Worm (Caenorhabditis elegans) whole organism, early embryonic: ENCODE data around the gene scl-5.

Source experiments
- B0310.2 ChIP-seq: sonication (generic microtip); optimal IDR thresholded peaks from 2 replicates; lab custom pipeline; 2016; ENCODE audit warnings: mild to moderate bottlenecking, missing genetic modification characterization, missing compliant biosample characterization
- F13C5.2 ChIP-seq: sonication (generic microtip); optimal IDR thresholded peaks from 2 replicates; lab custom pipeline; 2017; ENCODE audit warnings: mild to moderate bottlenecking, missing genetic modification characterization, inconsistent platforms, missing compliant biosample characterization
- aly-1 ChIP-seq: sonication (generic microtip); optimal IDR thresholded peaks from 2 replicates; lab custom pipeline; 2016; ENCODE audit warnings: missing genetic modification characterization, missing compliant biosample characterization
- ama-1 ChIP-seq: fragments of 150-350 bp; optimal IDR thresholded peaks from 2 replicates; lab custom pipeline; 2014
- ceh-13 ChIP-seq: fragments of 200-800 bp; sonication (Bioruptor generic); optimal IDR thresholded peaks from 2 replicates; lab custom pipeline; 2018; ENCODE audit warnings: mild to moderate bottlenecking, missing genetic modification characterization, missing compliant biosample characterization
- ceh-36 ChIP-seq: sonication (generic microtip); optimal IDR thresholded peaks from 2 replicates; lab custom pipeline; 2016; ENCODE audit warnings: missing genetic modification characterization, inconsistent platforms, missing compliant biosample characterization
- ets-7 ChIP-seq: sonication (generic microtip); optimal IDR thresholded peaks from 2 replicates; lab custom pipeline; 2016; ENCODE audit warnings: missing genotype, missing genetic modification characterization, missing compliant biosample characterization
- flt-1 ChIP-seq: fragments of 200-800 bp; sonication (Bioruptor generic); IDR thresholded peaks from 2 replicates; pipeline ENCODE4 v1.3.6; 2022; ENCODE audit warnings: missing genetic modification characterization, missing compliant biosample characterization
- hmbx-1 ChIP-seq: sonication (generic microtip); optimal IDR thresholded peaks from 2 replicates; lab custom pipeline; 2016; ENCODE audit warnings: mild to moderate bottlenecking, missing genetic modification characterization, missing compliant biosample characterization
- hmg-4 ChIP-seq: fragments of 200-800 bp; sonication (Bioruptor generic); optimal IDR thresholded peaks from 2 replicates; lab custom pipeline; 2018; ENCODE audit warnings: mild to moderate bottlenecking, missing genetic modification characterization, missing compliant biosample characterization
- hnd-1 ChIP-seq: sonication (generic microtip); optimal IDR thresholded peaks from 2 replicates; lab custom pipeline; 2016; ENCODE audit warnings: missing genetic modification characterization, missing compliant biosample characterization
- pes-1 ChIP-seq: fragments of 200-800 bp; sonication (Bioruptor generic); IDR thresholded peaks from 2 replicates; pipeline ENCODE4 v1.3.6; 2022; ENCODE audit warnings: missing genetic modification reagents, missing genetic modification characterization, missing compliant biosample characterization
- scrt-1 ChIP-seq: fragments of 200-800 bp; sonication (Bioruptor generic); IDR thresholded peaks from 2 replicates; pipeline ENCODE4 v1.3.6; 2022; ENCODE audit warnings: missing genetic modification characterization, missing compliant biosample characterization
- sea-1 ChIP-seq: fragments of 200-800 bp; sonication (Bioruptor generic); conservative IDR thresholded peaks from 2 replicates; pipeline ENCODE4 v1.3.6; 2022; ENCODE audit warnings: missing genetic modification characterization, missing compliant biosample characterization
- tbx-11 ChIP-seq: fragments of 200-800 bp; sonication (Bioruptor generic); IDR thresholded peaks from 2 replicates; pipeline ENCODE4 v1.3.6; 2022; ENCODE audit warnings: missing genetic modification characterization, missing compliant biosample characterization
- tbx-37 ChIP-seq: fragments of 200-800 bp; sonication (Bioruptor generic); conservative IDR thresholded peaks from 2 replicates; pipeline ENCODE4 v1.3.6; 2022; ENCODE audit warnings: missing genetic modification reagents, missing genetic modification characterization, missing compliant biosample characterization
- tra-4 ChIP-seq: sonication (generic microtip); optimal IDR thresholded peaks from 2 replicates; lab custom pipeline; 2017; ENCODE audit warnings: missing genetic modification characterization, missing compliant biosample characterization

Gene scl-5

ce11 chrIV:13080185-13080584, 16.4 kb downstream of the scl-5 start:
- TF ChIP-seq pes-1 (GFP tag; lab: Robert Waterston, UW) (no peak), scrt-1 (GFP tag; lab: Robert Waterston, UW) (no peak), flt-1 (GFP tag; lab: Robert Waterston, UW) (no peak), tbx-37 (GFP tag; lab: Robert Waterston, UW) (no peak), tra-4 (tag; lab: Kevin White, UChicago) (no peak), ama-1 (lab: Kevin White, UChicago) (no peak), F13C5.2 (tag; lab: Kevin White, UChicago) (no peak), B0310.2 (tag; lab: Kevin White, UChicago) (no peak), aly-1 (tag; lab: Kevin White, UChicago) (no peak), tbx-11 (GFP tag; lab: Robert Waterston, UW) (no peak), hmg-4 (GFP tag; lab: Kevin White, UChicago) (no peak), ceh-36 (tag; lab: Kevin White, UChicago) (no peak), hnd-1 (tag; lab: Kevin White, UChicago) (no peak), ets-7 (tag; lab: Kevin White, UChicago) (no peak), ceh-13 (GFP tag; lab: Kevin White, UChicago) (no peak)

DNA sequence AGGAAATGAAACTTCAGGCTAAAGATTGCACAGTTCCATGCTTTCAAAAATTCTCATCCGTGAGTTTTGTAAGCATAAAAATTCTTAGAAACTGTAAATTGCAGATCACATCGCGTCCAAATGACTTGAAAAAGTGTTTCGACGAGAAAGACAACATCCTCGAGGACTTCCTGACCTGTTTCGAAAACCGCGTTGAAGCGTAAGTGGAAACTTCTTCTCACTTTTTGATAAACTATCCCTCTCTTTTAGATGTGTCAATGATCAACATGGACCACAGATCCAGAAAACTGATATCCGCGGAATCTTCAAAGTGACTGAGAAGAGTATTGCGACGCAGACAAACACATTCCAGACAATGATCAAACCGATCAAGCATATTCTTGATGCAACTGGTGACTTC, 17.0 kb downstream of the scl-5 start:
- TF ChIP-seq aly-1 (tag; lab: Kevin White, UChicago) (no peak), pes-1 (GFP tag; lab: Robert Waterston, UW) (no peak), scrt-1 (GFP tag; lab: Robert Waterston, UW) (no peak), F13C5.2 (tag; lab: Kevin White, UChicago) (no peak), flt-1 (GFP tag; lab: Robert Waterston, UW) (no peak), hmbx-1 (no peak), ama-1 (lab: Kevin White, UChicago) (no peak), sea-1 (GFP tag; lab: Robert Waterston, UW) (no peak)

ce11 chrIV:13082106-13082505, 18.3 kb downstream of the scl-5 start:
- TF ChIP-seq tbx-11 (GFP tag; lab: Robert Waterston, UW) (no peak), hnd-1 (tag; lab: Kevin White, UChicago) (no peak), hmg-4 (GFP tag; lab: Kevin White, UChicago) (no peak), ceh-36 (tag; lab: Kevin White, UChicago) (no peak)

DNA sequence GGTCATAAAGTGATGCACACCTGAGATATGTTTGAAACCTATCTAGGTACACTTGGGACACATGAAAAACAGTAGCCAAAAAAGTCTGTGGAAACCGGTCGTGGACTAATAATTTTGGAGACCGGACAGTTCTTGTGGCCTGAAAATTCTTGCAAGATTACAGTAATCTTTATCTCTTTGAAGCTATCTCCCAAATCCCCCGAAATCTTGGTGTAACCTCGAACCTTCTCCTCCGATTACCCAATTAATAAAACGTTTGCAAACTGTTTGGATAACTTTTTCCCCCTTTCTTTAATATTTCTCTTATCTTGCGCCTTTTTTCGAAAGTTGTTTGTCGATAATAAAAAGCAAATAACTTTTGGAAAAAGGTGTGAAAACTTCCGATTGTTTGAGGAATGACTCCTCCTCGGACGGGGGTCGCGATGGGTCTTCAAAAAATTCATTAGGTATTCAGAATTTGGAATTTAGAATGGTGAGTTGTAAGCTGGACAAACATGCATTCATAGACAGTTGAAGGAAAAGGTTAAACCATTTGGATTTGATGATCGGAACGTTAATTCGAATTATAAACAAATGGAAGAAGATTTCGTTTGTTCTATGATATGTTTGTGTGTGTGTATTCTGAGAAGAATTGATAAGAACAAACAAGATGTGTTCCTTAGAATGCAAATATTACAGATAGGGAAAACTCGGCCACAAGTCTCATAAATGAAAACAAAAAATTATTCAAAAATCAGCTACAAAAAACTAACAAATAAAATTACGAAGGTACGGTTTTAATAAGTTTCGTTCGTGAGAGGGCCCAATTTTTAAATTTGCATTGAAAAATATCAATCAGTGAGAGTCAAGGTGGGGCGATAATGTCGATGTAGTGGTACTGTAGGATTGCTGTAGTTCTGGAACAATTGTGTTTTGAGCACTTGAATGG, 19.3 kb downstream of the scl-5 start:
- TF ChIP-seq B0310.2 (tag; lab: Kevin White, UChicago) (no peak), ets-7 (tag; lab: Kevin White, UChicago) (no peak), hmbx-1 (no peak), pes-1 (GFP tag; lab: Robert Waterston, UW) (no peak), tra-4 (tag; lab: Kevin White, UChicago) (no peak), F13C5.2 (tag; lab: Kevin White, UChicago) (no peak), ama-1 (lab: Kevin White, UChicago) (no peak), sea-1 (GFP tag; lab: Robert Waterston, UW) (no peak), aly-1 (tag; lab: Kevin White, UChicago) (no peak), hmg-4 (GFP tag; lab: Kevin White, UChicago) (no peak), flt-1 (GFP tag; lab: Robert Waterston, UW) (no peak), hnd-1 (tag; lab: Kevin White, UChicago) (no peak), tbx-37 (GFP tag; lab: Robert Waterston, UW) (no peak), ceh-13 (GFP tag; lab: Kevin White, UChicago) (no peak), ceh-36 (tag; lab: Kevin White, UChicago) (no peak), scrt-1 (GFP tag; lab: Robert Waterston, UW) (no peak), tbx-11 (GFP tag; lab: Robert Waterston, UW) (no peak)

- TF ChIP-seq ceh-36 (tag; lab: Kevin White, UChicago) (no peak), F13C5.2 (tag; lab: Kevin White, UChicago) (no peak), ceh-13 (GFP tag; lab: Kevin White, UChicago) (no peak), ama-1 (lab: Kevin White, UChicago) (no peak), tbx-37 (GFP tag; lab: Robert Waterston, UW) (no peak), scrt-1 (GFP tag; lab: Robert Waterston, UW) (no peak), aly-1 (tag; lab: Kevin White, UChicago) (no peak), tbx-11 (GFP tag; lab: Robert Waterston, UW) (no peak), flt-1 (GFP tag; lab: Robert Waterston, UW) (no peak)
These were observed 21.9 kb downstream of the scl-5 start for ce11 chrIV:13085675-13086074.

- TF ChIP-seq flt-1 (GFP tag; lab: Robert Waterston, UW) (no peak), scrt-1 (GFP tag; lab: Robert Waterston, UW) (no peak), hmbx-1 (no peak), ama-1 (lab: Kevin White, UChicago) (no peak), tbx-11 (GFP tag; lab: Robert Waterston, UW) (no peak), hmg-4 (GFP tag; lab: Kevin White, UChicago) (no peak), ceh-36 (tag; lab: Kevin White, UChicago) (no peak), sea-1 (GFP tag; lab: Robert Waterston, UW) (no peak)
These were observed 22.9 kb downstream of the scl-5 start, which contains the start of gene spin-2 for ce11 chrIV:13086705-13087104. TSS of gene spin-2 (plus strand) at chrIV:13087005.
